Worm (Caenorhabditis elegans): ENCODE measurements around the gene C29F3.3.

DNA sequence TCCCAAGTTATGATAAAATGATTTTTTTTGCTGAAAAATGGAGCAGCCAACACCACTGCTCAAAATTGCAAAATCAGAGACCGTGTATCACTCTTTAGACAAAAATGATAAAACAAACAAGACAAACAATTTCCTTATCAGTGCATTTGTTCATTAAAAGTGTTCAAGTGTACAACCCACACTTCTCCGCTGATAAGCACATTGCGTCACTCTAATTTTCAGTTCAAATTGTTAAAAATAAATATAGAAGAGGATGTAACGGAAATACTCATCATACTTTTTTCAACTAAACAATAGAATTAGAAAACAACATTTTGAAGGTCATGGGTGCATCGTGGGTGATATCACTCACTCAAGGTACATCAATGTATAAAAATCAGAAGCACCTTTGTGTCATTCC lies 28.6 kb downstream of the C29F3.3 start, which contains the start of gene nhr-291:
- TF ChIP-seq sea-1 (GFP tag; conservative IDR thresholded peaks at IDR 0.05) = no peak
- TF ChIP-seq ama-1 (optimal IDR thresholded peaks at IDR 0.05) = no peak
- TF ChIP-seq hnd-1 (tag; optimal IDR thresholded peaks at IDR 0.05) = no peak
- TF ChIP-seq flt-1 (GFP tag; IDR thresholded peaks at IDR 0.05) = no peak
- TF ChIP-seq F13C5.2 (tag; optimal IDR thresholded peaks at IDR 0.05) = no peak
